Worm (Caenorhabditis elegans) whole organism, L4 larva: ENCODE data around the gene nspc-17.

Source experiments
- F26F4.8 ChIP-seq: fragments of 200-800 bp; sonication (Bioruptor generic); conservative IDR thresholded peaks from 2 replicates; pipeline ENCODE4 v1.3.6; 2022; ENCODE audit warnings: missing genetic modification characterization, missing compliant biosample characterization
- Y75B8A.6 ChIP-seq: fragments of 200-800 bp; sonication (Bioruptor generic); IDR thresholded peaks from 2 replicates; pipeline ENCODE4 v1.3.6; 2022; ENCODE audit warnings: missing genetic modification reagents, missing genetic modification characterization, missing compliant biosample characterization
- ceh-82 ChIP-seq: sonication (generic microtip); optimal IDR thresholded peaks from 2 replicates; lab custom pipeline; 2017; ENCODE audit warnings: missing biosample characterization, missing genetic modification characterization
- dmd-6 ChIP-seq: fragments of 200-800 bp; sonication (Bioruptor generic); IDR thresholded peaks from 2 replicates; pipeline ENCODE4 v1.3.6; 2022; ENCODE audit warnings: missing genetic modification reagents, missing genetic modification characterization, missing compliant biosample characterization
- egl-43 ChIP-seq: fragments of 200-800 bp; sonication (Bioruptor generic); IDR thresholded peaks from 2 replicates; pipeline ENCODE4 v1.3.6; 2022; ENCODE audit warnings: missing genetic modification reagents, missing genetic modification characterization, missing compliant biosample characterization
- lin-39 ChIP-seq: fragments of 150-350 bp; optimal IDR thresholded peaks from 2 replicates; lab custom pipeline; 2014; ENCODE audit warnings: missing biosample characterization, missing genetic modification reagents, missing genetic modification characterization
- mdl-1 ChIP-seq, 2 experiments: fragments of 150-350 bp in 1 of 2; sonication (generic microtip) in 1 of 2; optimal IDR thresholded peaks; 2 replicates each; lab custom pipeline; 2014 to 2017; ENCODE audit warnings: missing biosample characterization in 2 of 2, missing genetic modification characterization in 2 of 2
- nhr-11 ChIP-seq: fragments of 150-350 bp; optimal IDR thresholded peaks from 2 replicates; lab custom pipeline; 2014; ENCODE audit warnings: missing biosample characterization, missing genetic modification characterization
- nhr-25 ChIP-seq: sonication (generic microtip); optimal IDR thresholded peaks from 2 replicates; lab custom pipeline; 2017; ENCODE audit warnings: missing genetic modification characterization, mild to moderate bottlenecking, missing compliant biosample characterization, antibody characterized with exemption, moderate library complexity, borderline replicate concordance; ENCODE audit not compliant: insufficient read depth
- nhr-28 ChIP-seq: fragments of 150-350 bp; optimal IDR thresholded peaks from 2 replicates; lab custom pipeline; 2014; ENCODE audit warnings: missing biosample characterization, missing genetic modification characterization
- nhr-48 ChIP-seq: sonication (generic microtip); optimal IDR thresholded peaks from 2 replicates; lab custom pipeline; 2016; ENCODE audit warnings: mild to moderate bottlenecking, missing genetic modification characterization, missing compliant biosample characterization
- pha-4 ChIP-seq, 2 experiments: fragments of 150-350 bp in 1 of 2; fragments of 200-800 bp in 1 of 2; sonication (Bioruptor generic) in 1 of 2; IDR thresholded peaks in 1 of 2; optimal IDR thresholded peaks in 1 of 2; 2 replicates each; pipeline versions ENCODE4 v1.3.6 to Lab custom; 2014 to 2022; ENCODE audit warnings: missing genetic modification characterization in 2 of 2, missing genetic modification reagents in 2 of 2, missing biosample characterization in 1 of 2, missing compliant biosample characterization in 1 of 2
- tra-1 ChIP-seq: fragments of 200-800 bp; sonication (Bioruptor generic); IDR thresholded peaks from 2 replicates; pipeline ENCODE4 v1.3.6; 2022; ENCODE audit warnings: missing genetic modification reagents, missing genetic modification characterization, missing compliant biosample characterization

ce11 chrX:14505578-14506353, 19.2 kb downstream of the nspc-17 start:
- peak; percentile 60 for TF ChIP-seq nhr-48 (tag; lab: Kevin White, UChicago)
- no peak for TF ChIP-seq nhr-25
- no peak for TF ChIP-seq nhr-11 (tag; lab: Kevin White, UChicago)
- TF ChIP-seq nhr-28 (tag; lab: Kevin White, UChicago) = peak; percentile 92
- TF ChIP-seq dmd-6 (GFP tag; lab: Robert Waterston, UW) = peak; percentile 88
- TF ChIP-seq pha-4 (GFP tag; IDR thresholded peaks at IDR 0.05; lab: Robert Waterston, UW) = no peak; the same call in 1 of the 2 replicates
- TF ChIP-seq pha-4 (tag; optimal IDR thresholded peaks at IDR 0.05; lab: Kevin White, UChicago) = peak; percentile 11
- TF ChIP-seq tra-1 (GFP tag; lab: Robert Waterston, UW) = peak; percentile 83
- peak; percentile 51; the same call in 1 of the 2 replicates for TF ChIP-seq egl-43
- TF ChIP-seq Y75B8A.6 (GFP tag; lab: Robert Waterston, UW) = no peak
- no peak for TF ChIP-seq ceh-82 (tag; lab: Kevin White, UChicago)
- TF ChIP-seq mdl-1 (tag; optimal IDR thresholded peaks at IDR 0.05; lab: Kevin White, UChicago) = peak; percentile 33 to 81
- no peak for TF ChIP-seq lin-39 (tag; lab: Kevin White, UChicago)
- TF ChIP-seq F26F4.8 (GFP tag; lab: Robert Waterston, UW) = no peak
